Worm (Caenorhabditis elegans) whole organism, young adult: ENCODE measurements around the gene lmbr-1.

Source experiments
- B0261.1 ChIP-seq: sonication (generic microtip); optimal IDR thresholded peaks from 2 replicates; lab custom pipeline; 2016; ENCODE audit warnings: mild to moderate bottlenecking, missing genetic modification characterization, moderate library complexity, missing compliant biosample characterization
- F22D6.2 ChIP-seq: sonication (generic microtip); optimal IDR thresholded peaks from 2 replicates; lab custom pipeline; 2016; ENCODE audit warnings: mild to moderate bottlenecking, missing genetic modification characterization, missing compliant biosample characterization
- F33H1.4 ChIP-seq: fragments of 200-800 bp; sonication (Bioruptor generic); IDR thresholded peaks from 2 replicates; pipeline ENCODE4 v1.3.6; 2022; ENCODE audit warnings: missing genetic modification reagents, missing genetic modification characterization, missing compliant biosample characterization
- F49E8.2 ChIP-seq: sonication (generic microtip); optimal IDR thresholded peaks from 3 replicates; lab custom pipeline; 2017; ENCODE audit warnings: missing genetic modification characterization, mild to moderate bottlenecking, missing compliant biosample characterization, antibody characterized with exemption, moderate library complexity; ENCODE audit not compliant: insufficient read depth
- F57A8.1 ChIP-seq: fragments of 200-800 bp; sonication (Bioruptor generic); optimal IDR thresholded peaks from 2 replicates; lab custom pipeline; 2018; ENCODE audit warnings: mild to moderate bottlenecking, missing genetic modification characterization, moderate library complexity, missing compliant biosample characterization
- K11D2.4 ChIP-seq: fragments of 200-800 bp; sonication (Bioruptor generic); IDR thresholded peaks from 2 replicates; pipeline ENCODE4 v1.3.6; 2022; ENCODE audit warnings: missing genetic modification reagents, missing genetic modification characterization, missing compliant biosample characterization
- Y53G8AR.9 ChIP-seq: fragments of 200-800 bp; sonication (Bioruptor generic); conservative IDR thresholded peaks from 2 replicates; pipeline ENCODE4 v1.3.6; 2022; ENCODE audit warnings: missing genetic modification reagents, missing genetic modification characterization, missing compliant biosample characterization
- Y79H2A.3 ChIP-seq: fragments of 200-800 bp; sonication (Bioruptor generic); conservative IDR thresholded peaks from 2 replicates; pipeline ENCODE4 v1.3.6; 2022; ENCODE audit warnings: missing genetic modification reagents, missing genetic modification characterization, missing compliant biosample characterization
- Y95B8A.8 ChIP-seq: fragments of 200-800 bp; sonication (Bioruptor generic); IDR thresholded peaks from 2 replicates; pipeline ENCODE4 v1.3.6; 2022; ENCODE audit warnings: missing genetic modification reagents, missing genetic modification characterization, missing compliant biosample characterization
- ZK185.1 ChIP-seq: sonication (generic microtip); optimal IDR thresholded peaks from 2 replicates; lab custom pipeline; 2016; ENCODE audit warnings: mild to moderate bottlenecking, missing genetic modification characterization, missing compliant biosample characterization; ENCODE audit not compliant: poor library complexity, severe bottlenecking
- akir-1 ChIP-seq: fragments of 200-800 bp; sonication (Bioruptor generic); optimal IDR thresholded peaks from 2 replicates; lab custom pipeline; 2018; ENCODE audit warnings: mild to moderate bottlenecking, missing genetic modification characterization, moderate library complexity, missing compliant biosample characterization
- aptf-2 ChIP-seq: fragments of 200-800 bp; sonication (Bioruptor generic); conservative IDR thresholded peaks from 2 replicates; pipeline ENCODE4 v1.3.6; 2022; ENCODE audit warnings: missing genetic modification reagents, missing genetic modification characterization, missing compliant biosample characterization
- atf-7 ChIP-seq: sonication (generic microtip); optimal IDR thresholded peaks from 2 replicates; lab custom pipeline; 2017; ENCODE audit warnings: mild to moderate bottlenecking, missing genetic modification characterization, missing compliant biosample characterization
- athp-1 ChIP-seq: sonication (generic microtip); optimal IDR thresholded peaks from 2 replicates; lab custom pipeline; 2017; ENCODE audit warnings: mild to moderate bottlenecking, missing genetic modification characterization, missing compliant biosample characterization
- attf-5 ChIP-seq: fragments of 200-800 bp; sonication (Bioruptor generic); optimal IDR thresholded peaks from 2 replicates; lab custom pipeline; 2018; ENCODE audit warnings: mild to moderate bottlenecking, missing genetic modification characterization, missing compliant biosample characterization
- cebp-1 ChIP-seq, 2 experiments: fragments of 200-800 bp in 1 of 2; sonication (Bioruptor generic) in 1 of 2; sonication (generic microtip) in 1 of 2; IDR thresholded peaks in 1 of 2; optimal IDR thresholded peaks in 1 of 2; 2 replicates each; pipeline versions ENCODE4 v1.3.6 to Lab custom; 2017 to 2022; ENCODE audit warnings: missing compliant biosample characterization in 2 of 2, missing genetic modification characterization in 2 of 2, mild to moderate bottlenecking in 1 of 2, missing genetic modification reagents in 1 of 2, moderate library complexity in 1 of 2
- ceh-58 ChIP-seq: fragments of 200-800 bp; sonication (Bioruptor generic); IDR thresholded peaks from 2 replicates; pipeline ENCODE4 v1.3.6; 2022; ENCODE audit warnings: missing genetic modification characterization, missing compliant biosample characterization
- ceh-79 ChIP-seq: sonication (generic microtip); optimal IDR thresholded peaks from 2 replicates; lab custom pipeline; 2017; ENCODE audit warnings: mild to moderate bottlenecking, missing genetic modification characterization, missing compliant biosample characterization
- ceh-91 ChIP-seq: fragments of 200-800 bp; sonication (Bioruptor generic); IDR thresholded peaks from 2 replicates; pipeline ENCODE4 v1.3.6; 2022; ENCODE audit warnings: missing genetic modification reagents, missing genetic modification characterization, missing compliant biosample characterization
- die-1 ChIP-seq: sonication (generic microtip); optimal IDR thresholded peaks from 2 replicates; lab custom pipeline; 2016; ENCODE audit warnings: missing genotype, mild to moderate bottlenecking, missing genetic modification characterization, missing compliant biosample characterization
- dpl-1 ChIP-seq: fragments of 150-350 bp; optimal IDR thresholded peaks from 2 replicates; lab custom pipeline; 2014; ENCODE audit warnings: missing biosample characterization, missing genetic modification reagents, missing genetic modification characterization
- efl-1 ChIP-seq: fragments of 150-350 bp; optimal IDR thresholded peaks from 2 replicates; lab custom pipeline; 2014; ENCODE audit warnings: missing biosample characterization, missing genetic modification reagents, missing genetic modification characterization
- egl-44 ChIP-seq: fragments of 200-800 bp; sonication (Bioruptor generic); IDR thresholded peaks from 2 replicates; pipeline ENCODE4 v1.3.6; 2022; ENCODE audit warnings: missing genetic modification reagents, missing genetic modification characterization, missing compliant biosample characterization
- egrh-3 ChIP-seq: fragments of 200-800 bp; sonication (Bioruptor generic); IDR thresholded peaks from 2 replicates; pipeline ENCODE4 v1.3.6; 2022; ENCODE audit warnings: missing genetic modification reagents, missing genetic modification characterization, missing compliant biosample characterization
- ets-4 ChIP-seq: fragments of 200-800 bp; sonication (Bioruptor generic); optimal IDR thresholded peaks from 2 replicates; lab custom pipeline; 2018; ENCODE audit warnings: mild to moderate bottlenecking, missing genetic modification characterization, missing compliant biosample characterization
- hlh-12 ChIP-seq: sonication (generic microtip); optimal IDR thresholded peaks from 2 replicates; lab custom pipeline; 2016; ENCODE audit warnings: missing genetic modification characterization, missing compliant biosample characterization
- hmg-1.2 ChIP-seq: fragments of 200-800 bp; sonication (Bioruptor generic); IDR thresholded peaks from 2 replicates; pipeline ENCODE4 v1.3.6; 2022; ENCODE audit warnings: missing genetic modification reagents, missing genetic modification characterization, missing compliant biosample characterization
- hsf-1 ChIP-seq: fragments of 200-800 bp; sonication (Bioruptor generic); IDR thresholded peaks from 2 replicates; pipeline ENCODE4 v1.3.6; 2022; ENCODE audit warnings: missing genetic modification reagents, missing genetic modification characterization, missing compliant biosample characterization
- let-526 ChIP-seq: fragments of 200-800 bp; sonication (Bioruptor generic); IDR thresholded peaks from 2 replicates; pipeline ENCODE4 v1.3.6; 2022; ENCODE audit warnings: missing genetic modification reagents, missing genetic modification characterization, missing compliant biosample characterization
- let-607 ChIP-seq, 2 experiments: fragments of 200-800 bp in 1 of 2; sonication (Bioruptor generic) in 1 of 2; sonication (generic microtip) in 1 of 2; optimal IDR thresholded peaks; 2 replicates each; lab custom pipeline; 2016 to 2018; ENCODE audit warnings: mild to moderate bottlenecking in 2 of 2, missing compliant biosample characterization in 2 of 2, missing genetic modification characterization in 2 of 2, moderate library complexity in 2 of 2, missing genotype in 1 of 2
- lin-40 ChIP-seq: sonication (generic microtip); optimal IDR thresholded peaks from 2 replicates; lab custom pipeline; 2016; ENCODE audit warnings: missing genetic modification characterization, mild to moderate bottlenecking, missing compliant biosample characterization, missing genotype, missing genetic modification reagents
- lin-54 ChIP-seq: fragments of 200-800 bp; sonication (Bioruptor generic); optimal IDR thresholded peaks from 2 replicates; lab custom pipeline; 2018; ENCODE audit warnings: mild to moderate bottlenecking, missing genetic modification characterization, missing compliant biosample characterization
- lsl-1 ChIP-seq: fragments of 200-800 bp; sonication (Bioruptor generic); optimal IDR thresholded peaks from 2 replicates; lab custom pipeline; 2018; ENCODE audit warnings: mild to moderate bottlenecking, missing genetic modification characterization, moderate library complexity, missing compliant biosample characterization
- madf-3 ChIP-seq: fragments of 200-800 bp; sonication (Bioruptor generic); IDR thresholded peaks from 2 replicates; pipeline ENCODE4 v1.3.6; 2022; ENCODE audit warnings: missing genetic modification reagents, missing genetic modification characterization, missing compliant biosample characterization
- madf-6 ChIP-seq: fragments of 200-800 bp; sonication (Bioruptor generic); IDR thresholded peaks from 2 replicates; pipeline ENCODE4 v1.3.6; 2022; ENCODE audit warnings: missing genetic modification reagents, missing genetic modification characterization, missing compliant biosample characterization
- nhr-27 ChIP-seq: fragments of 200-800 bp; sonication (Bioruptor generic); optimal IDR thresholded peaks from 2 replicates; lab custom pipeline; 2018; ENCODE audit warnings: mild to moderate bottlenecking, missing genetic modification characterization, moderate library complexity, missing compliant biosample characterization
- nhr-80 ChIP-seq: sonication (generic microtip); optimal IDR thresholded peaks from 2 replicates; lab custom pipeline; 2016; ENCODE audit warnings: missing genetic modification characterization, missing compliant biosample characterization
- nhr-90 ChIP-seq: sonication (generic microtip); optimal IDR thresholded peaks from 2 replicates; lab custom pipeline; 2016; ENCODE audit warnings: missing genotype, mild to moderate bottlenecking, missing genetic modification characterization, missing compliant biosample characterization
- rec-8 ChIP-seq, 2 experiments: sonication (generic microtip); optimal IDR thresholded peaks; 2 replicates each; lab custom pipeline; 2016; ENCODE audit warnings: mild to moderate bottlenecking in 2 of 2, missing genetic modification characterization in 2 of 2, missing genetic modification reagents in 2 of 2, missing genotype in 2 of 2, missing biosample characterization in 1 of 2, missing compliant biosample characterization in 1 of 2, moderate library complexity in 1 of 2
- sdz-38 ChIP-seq: sonication (generic microtip); optimal IDR thresholded peaks from 2 replicates; lab custom pipeline; 2016; ENCODE audit warnings: missing genotype, missing genetic modification characterization, missing compliant biosample characterization
- snpc-1.3 ChIP-seq: sonication (generic microtip); optimal IDR thresholded peaks from 2 replicates; lab custom pipeline; 2017; ENCODE audit warnings: missing genetic modification characterization, mild to moderate bottlenecking, missing compliant biosample characterization, antibody characterized with exemption, moderate library complexity, missing genotype, missing genetic modification reagents; ENCODE audit not compliant: insufficient read depth
- unc-62 ChIP-seq: fragments of 150-350 bp; optimal IDR thresholded peaks from 2 replicates; lab custom pipeline; 2014; ENCODE audit warnings: missing biosample characterization, missing genetic modification reagents, missing genetic modification characterization
- ztf-22 ChIP-seq: fragments of 200-800 bp; sonication (Bioruptor generic); optimal IDR thresholded peaks from 2 replicates; lab custom pipeline; 2018; ENCODE audit warnings: mild to moderate bottlenecking, missing genetic modification characterization, moderate library complexity, missing compliant biosample characterization
- ztf-26 ChIP-seq: sonication (generic microtip); optimal IDR thresholded peaks from 2 replicates; lab custom pipeline; 2017; ENCODE audit warnings: missing genetic modification characterization, missing compliant biosample characterization

Gene lmbr-1

DNA sequence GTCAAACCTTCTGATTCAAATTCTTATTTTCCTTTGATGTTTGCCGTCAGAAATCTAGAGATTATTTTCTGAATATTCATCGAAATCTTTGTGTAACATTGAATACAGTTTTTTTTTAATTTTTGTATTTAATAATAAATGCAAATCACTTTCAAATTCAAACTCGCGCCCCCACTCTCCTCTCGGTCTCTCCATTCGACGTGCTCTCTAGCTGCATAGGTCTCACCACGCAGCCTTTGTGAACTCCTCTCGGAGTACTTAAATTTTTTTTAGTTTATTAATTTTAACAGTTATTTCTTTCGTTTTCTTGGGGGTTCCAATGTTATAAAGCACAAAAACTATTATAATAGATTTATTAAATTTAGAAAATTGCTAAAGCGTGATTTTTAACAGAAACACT lies 1.9 kb upstream of the lmbr-1 start:
- TF ChIP-seq hmg-1.2: peak; percentile 71
- no peak for TF ChIP-seq dpl-1 (GFP tag; lab: Kevin White, UChicago)
- no peak for TF ChIP-seq unc-62 (GFP tag; lab: Kevin White, UChicago)
- no peak for TF ChIP-seq F22D6.2 (tag; lab: Kevin White, UChicago)
- no peak for TF ChIP-seq rec-8 (tag; optimal IDR thresholded peaks at IDR 0.05; lab: Kevin White, UChicago)
- TF ChIP-seq K11D2.4 (GFP tag; lab: Robert Waterston, UW): no peak
- no peak for TF ChIP-seq Y95B8A.8 (GFP tag; lab: Robert Waterston, UW)
- TF ChIP-seq let-526 (GFP tag; lab: Robert Waterston, UW): no peak
- TF ChIP-seq sdz-38: no peak
- peak; percentile 54 for TF ChIP-seq snpc-1.3 (tag; lab: Kevin White, UChicago)
- TF ChIP-seq F57A8.1 (GFP tag; lab: Kevin White, UChicago): no peak
- no peak for TF ChIP-seq ceh-79 (tag; lab: Kevin White, UChicago)
- peak; percentile 38 for TF ChIP-seq lsl-1 (GFP tag; lab: Kevin White, UChicago)
- no peak for TF ChIP-seq ZK185.1 (tag; lab: Kevin White, UChicago)
- no peak for TF ChIP-seq Y79H2A.3 (GFP tag; lab: Robert Waterston, UW)
- no peak for TF ChIP-seq aptf-2 (GFP tag; lab: Robert Waterston, UW)
- TF ChIP-seq B0261.1 (tag; lab: Kevin White, UChicago): no peak
- no peak for TF ChIP-seq nhr-27 (tag; lab: Kevin White, UChicago)
- no peak for TF ChIP-seq ceh-58 (GFP tag; lab: Robert Waterston, UW)
- TF ChIP-seq hlh-12 (tag; lab: Kevin White, UChicago): no peak
- TF ChIP-seq efl-1 (GFP tag; lab: Kevin White, UChicago): peak; percentile 60
- peak; percentile 69 for TF ChIP-seq F33H1.4 (GFP tag; lab: Robert Waterston, UW)
- TF ChIP-seq F49E8.2 (tag; lab: Kevin White, UChicago): no peak
- no peak for TF ChIP-seq atf-7 (tag; lab: Kevin White, UChicago)
- no peak for TF ChIP-seq die-1 (tag; lab: Kevin White, UChicago)
- peak; percentile 28; the same call in 1 of the 2 replicates for TF ChIP-seq madf-6 (GFP tag; lab: Robert Waterston, UW)
- no peak for TF ChIP-seq athp-1
- TF ChIP-seq ceh-91 (GFP tag; lab: Robert Waterston, UW): no peak
- no peak for TF ChIP-seq hsf-1
- peak; percentile 64 for TF ChIP-seq lin-54 (GFP tag; lab: Kevin White, UChicago)

DNA sequence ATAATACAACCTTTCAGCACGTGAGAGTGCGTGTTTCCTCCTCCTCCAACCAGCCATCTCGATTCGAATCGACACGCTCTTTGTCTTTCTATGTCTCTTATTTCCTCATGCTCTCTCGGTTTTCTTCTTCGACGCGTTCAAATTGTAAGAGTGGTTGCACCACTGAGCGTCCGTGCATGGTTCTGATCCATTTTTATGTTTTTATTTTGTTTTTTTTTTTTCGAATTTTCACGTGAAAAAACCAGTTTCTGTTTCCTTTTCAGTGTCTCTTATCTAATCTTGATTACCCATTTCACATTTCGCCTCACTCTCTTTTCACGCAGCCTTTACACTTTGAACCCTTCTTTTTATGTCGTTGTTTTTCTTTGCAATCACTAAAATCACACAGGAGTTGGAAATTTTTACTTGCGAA lies 1.2 kb upstream of the lmbr-1 start:
- TF ChIP-seq F33H1.4 (GFP tag; lab: Robert Waterston, UW): no peak
- TF ChIP-seq Y53G8AR.9: no peak
- peak in 1 of 2 experiments; percentile 2 for TF ChIP-seq let-607 (tag; optimal IDR thresholded peaks at IDR 0.05; lab: Kevin White, UChicago)
- TF ChIP-seq nhr-90 (tag; lab: Kevin White, UChicago): no peak
- TF ChIP-seq attf-5 (GFP tag; lab: Kevin White, UChicago): peak; percentile 4
- TF ChIP-seq rec-8 (tag; optimal IDR thresholded peaks at IDR 0.05; lab: Kevin White, UChicago): no peak
- no peak for TF ChIP-seq akir-1 (GFP tag; lab: Kevin White, UChicago)
- TF ChIP-seq ztf-22: no peak
- TF ChIP-seq ztf-26 (tag; lab: Kevin White, UChicago): peak; percentile 24
- peak; percentile 73 for TF ChIP-seq lin-40 (tag; lab: Kevin White, UChicago)
- no peak for TF ChIP-seq egrh-3
- TF ChIP-seq nhr-80 (tag; lab: Kevin White, UChicago): peak; percentile 61
- no peak for TF ChIP-seq ets-4 (GFP tag; lab: Kevin White, UChicago)
- TF ChIP-seq hmg-1.2: peak; percentile 66; the same call in 1 of the 2 replicates
- TF ChIP-seq egl-44: no peak
- no peak for TF ChIP-seq madf-3
- TF ChIP-seq cebp-1 (GFP tag; IDR thresholded peaks at IDR 0.05; lab: Robert Waterston, UW): no peak
- TF ChIP-seq cebp-1 (tag; optimal IDR thresholded peaks at IDR 0.05; lab: Kevin White, UChicago): peak; percentile 68
- TF ChIP-seq atf-7 (tag; lab: Kevin White, UChicago): no peak
